Worm (Caenorhabditis elegans) whole organism, mixed stage, embryonic: ENCODE results near the gene ZK1128.7.

ENCODE experiments used
- hlh-1 ChIP-seq: fragments of 150-350 bp; optimal IDR thresholded peaks from 2 replicates; lab custom pipeline; 2014; ENCODE audit warnings: missing biosample characterization, missing genetic modification reagents, missing genetic modification characterization
- lin-13 ChIP-seq: fragments of 150-350 bp; optimal IDR thresholded peaks from 2 replicates; lab custom pipeline; 2014; ENCODE audit warnings: missing biosample characterization, missing genetic modification characterization
- nhr-28 ChIP-seq: fragments of 150-350 bp; optimal IDR thresholded peaks from 2 replicates; lab custom pipeline; 2014; ENCODE audit warnings: missing biosample characterization, missing genetic modification characterization
- unc-120 ChIP-seq: sonication (generic microtip); optimal IDR thresholded peaks from 2 replicates; lab custom pipeline; 2017; ENCODE audit warnings: missing genetic modification characterization, missing compliant biosample characterization; ENCODE audit not compliant: poor library complexity, severe bottlenecking
- unc-62 ChIP-seq: fragments of 150-350 bp; optimal IDR thresholded peaks from 2 replicates; lab custom pipeline; 2014; ENCODE audit warnings: missing biosample characterization, missing genetic modification reagents, missing genetic modification characterization

ce11 chrIII:10156269-10156668 is 19.5 kb downstream of the ZK1128.7 start:
- no peak for TF ChIP-seq unc-120
- no peak for TF ChIP-seq unc-62
- no peak for TF ChIP-seq lin-13
- no peak for TF ChIP-seq hlh-1 (tag; lab: Kevin White, UChicago)
- TF ChIP-seq nhr-28 (tag; lab: Kevin White, UChicago): no peak
